Worm (Caenorhabditis elegans): Measurements from ENCODE around the gene htz-1.

htz-1 gene

ce11 chrIV:4447367-4447766, 1.4 kb downstream of the htz-1 start (continued):
- TF ChIP-seq ceh-79 (tag; optimal IDR thresholded peaks at IDR 0.05), result no peak
- no peak for TF ChIP-seq sdz-38 (tag; optimal IDR thresholded peaks at IDR 0.05)
- TF ChIP-seq attf-3 (GFP tag; conservative IDR thresholded peaks at IDR 0.05), result no peak
- TF ChIP-seq athp-1 (tag; optimal IDR thresholded peaks at IDR 0.05), result no peak
- no peak for TF ChIP-seq ekl-4 (GFP tag; IDR thresholded peaks at IDR 0.05)
- TF ChIP-seq ccch-3 (GFP tag; optimal IDR thresholded peaks at IDR 0.05), result no peak
- no peak for TF ChIP-seq hrde-1 (tag; optimal IDR thresholded peaks at IDR 0.05; ENCODE audit: borderline replicate concordance)
- no peak for TF ChIP-seq xnd-1 (tag; optimal IDR thresholded peaks at IDR 0.05)
- TF ChIP-seq C17E4.6 (GFP tag; IDR thresholded peaks at IDR 0.05), result no peak
- TF ChIP-seq nfya-1 (tag; optimal IDR thresholded peaks at IDR 0.05; ENCODE audit: borderline replicate concordance, insufficient read depth), result no peak
- TF ChIP-seq atf-7 (tag; optimal IDR thresholded peaks at IDR 0.05), result no peak
- TF ChIP-seq cebp-2 (GFP tag; IDR thresholded peaks at IDR 0.05), result no peak
- peak; percentile 44 for TF ChIP-seq D2030.7 (GFP tag; IDR thresholded peaks at IDR 0.05)
- no peak for TF ChIP-seq madf-8 (GFP tag; conservative IDR thresholded peaks at IDR 0.05)
- TF ChIP-seq die-1 (tag; optimal IDR thresholded peaks at IDR 0.05), result no peak
- no peak for TF ChIP-seq F57C9.4 (tag; optimal IDR thresholded peaks at IDR 0.05)
- no peak for TF ChIP-seq fkh-3 (tag; optimal IDR thresholded peaks at IDR 0.05)
- no peak for TF ChIP-seq ama-1 (optimal IDR thresholded peaks at IDR 0.05)
- no peak for TF ChIP-seq ama-1 (GFP tag; optimal IDR thresholded peaks at IDR 0.05)
- TF ChIP-seq unc-130 (GFP tag; optimal IDR thresholded peaks at IDR 0.05), result no peak
- no peak for TF ChIP-seq akir-1 (GFP tag; optimal IDR thresholded peaks at IDR 0.05)
- no peak for TF ChIP-seq sptf-2 (GFP tag; optimal IDR thresholded peaks at IDR 0.05)
- no peak for TF ChIP-seq attf-5 (GFP tag; optimal IDR thresholded peaks at IDR 0.05)
- peak; percentile 19 for TF ChIP-seq rpc-1 (optimal IDR thresholded peaks at IDR 0.05)
- TF ChIP-seq rpc-1 (tag; optimal IDR thresholded peaks at IDR 0.05), result no peak
- no peak for TF ChIP-seq F23B12.7 (tag; optimal IDR thresholded peaks at IDR 0.05; ENCODE audit: insufficient read depth)
- TF ChIP-seq ets-4 (GFP tag; optimal IDR thresholded peaks at IDR 0.05), result no peak
- TF ChIP-seq snpc-1.3 (tag; optimal IDR thresholded peaks at IDR 0.05; ENCODE audit: insufficient read depth), result no peak
- TF ChIP-seq lir-1 (GFP tag; conservative IDR thresholded peaks at IDR 0.05), result no peak
- no peak for TF ChIP-seq ztf-26 (tag; optimal IDR thresholded peaks at IDR 0.05)
- TF ChIP-seq ceh-100 (GFP tag; IDR thresholded peaks at IDR 0.05), result no peak

- TF ChIP-seq akir-1 (GFP tag; optimal IDR thresholded peaks at IDR 0.05) (no peak), let-607 (tag; optimal IDR thresholded peaks at IDR 0.05) (no peak), sptf-2 (GFP tag; optimal IDR thresholded peaks at IDR 0.05) (no peak), Y79H2A.3 (GFP tag; conservative IDR thresholded peaks at IDR 0.05) (no peak), ztf-18 (tag; optimal IDR thresholded peaks at IDR 0.05) (no peak), B0035.1 (tag; optimal IDR thresholded peaks at IDR 0.05) (no peak), snpc-1.3 (tag; optimal IDR thresholded peaks at IDR 0.05; ENCODE audit: insufficient read depth) (no peak), gei-17 (GFP tag; optimal IDR thresholded peaks at IDR 0.05) (no peak), him-1 (tag; optimal IDR thresholded peaks at IDR 0.05) (no peak), egl-18 (GFP tag; IDR thresholded peaks at IDR 0.05) (no peak), ceh-100 (GFP tag; IDR thresholded peaks at IDR 0.05) (no peak), dox-1 (GFP tag; IDR thresholded peaks at IDR 0.05) (no peak), pbrm-1 (GFP tag; IDR thresholded peaks at IDR 0.05) (no peak), F22D6.2 (tag; optimal IDR thresholded peaks at IDR 0.05) (no peak), snpc-1.1 (tag; optimal IDR thresholded peaks at IDR 0.05; ENCODE audit: insufficient read depth) (no peak), nfyb-1 (GFP tag; IDR thresholded peaks at IDR 0.05) (no peak)
These were observed 2.3 kb downstream of the htz-1 start for ce11 chrIV:4448343-4448742.
